Fruit fly (Drosophila melanogaster) whole organism: ENCODE results near the gene CG32428.

Source experiments
- CG8478 ChIP-seq: fragments of >200 bp; optimal IDR thresholded peaks from 2 replicates; lab custom pipeline; 2018; ENCODE audit warnings: inconsistent platforms
- Dll ChIP-seq: fragments of >200 bp; optimal IDR thresholded peaks from 2 replicates; lab custom pipeline; 2017
- EcR ChIP-seq, 2 experiments: fragments of >200 bp; optimal IDR thresholded peaks; 2 replicates each; lab custom pipeline; 2017; ENCODE audit warnings: missing biosample characterization in 2 of 2, missing genetic modification characterization in 2 of 2, missing genetic modification reagents in 2 of 2
- pan ChIP-seq: fragments of >200 bp; optimal IDR thresholded peaks from 2 replicates; lab custom pipeline; 2017
- psq ChIP-seq: fragments of >200 bp; optimal IDR thresholded peaks from 2 replicates; lab custom pipeline; 2017
- usp ChIP-seq: fragments of >200 bp; optimal IDR thresholded peaks from 2 replicates; lab custom pipeline; 2017; ENCODE audit warnings: missing biosample characterization, missing genetic modification characterization, mixed read lengths

Gene CG32428

dm6 chr3L:20464677-20465076 lies 8.8 kb downstream of the CG32428 start, which contains the start of gene atk:
Gene atk (minus strand): TSS chr3L:20464862.
- TF ChIP-seq usp (no peak), Dll (lab: Kevin White, UChicago) (no peak), CG8478 (lab: Kevin White, UChicago) (no peak), EcR (GFP tag; optimal IDR thresholded peaks at IDR 0.05; lab: Kevin White, UChicago) (no peak), pan (no peak), psq (lab: Kevin White, UChicago) (no peak)

dm6 chr3L:20462391-20462790 lies 11.1 kb downstream of the CG32428 start:
- TF ChIP-seq psq (lab: Kevin White, UChicago) = no peak
- TF ChIP-seq usp = no peak
- no peak for TF ChIP-seq EcR (GFP tag; optimal IDR thresholded peaks at IDR 0.05; lab: Kevin White, UChicago)
- no peak for TF ChIP-seq CG8478 (lab: Kevin White, UChicago)
- TF ChIP-seq Dll (lab: Kevin White, UChicago) = no peak
- no peak for TF ChIP-seq pan

dm6 chr3L:20460383-20460782 lies 13.1 kb downstream of the CG32428 start, which contains the start of gene mag:
Gene mag (plus strand): TSS chr3L:20460683.
- no peak for TF ChIP-seq psq (lab: Kevin White, UChicago)

- no peak for TF ChIP-seq CG8478 (lab: Kevin White, UChicago)
- TF ChIP-seq EcR (GFP tag; optimal IDR thresholded peaks at IDR 0.05; lab: Kevin White, UChicago) = no peak
These were observed 20.5 kb downstream of the CG32428 start, which contains the start of gene CG5199 for dm6 chr3L:20452813-20453682. Gene CG5199 (minus strand): TSS chr3L:20452864.

dm6 chr3L:20448773-20449172 lies 24.8 kb downstream of the CG32428 start:
- TF ChIP-seq EcR (GFP tag; optimal IDR thresholded peaks at IDR 0.05; lab: Kevin White, UChicago) (no peak), usp (no peak), pan (no peak), CG8478 (lab: Kevin White, UChicago) (no peak), Dll (lab: Kevin White, UChicago) (no peak), psq (lab: Kevin White, UChicago) (no peak)

- no peak for TF ChIP-seq EcR (GFP tag; optimal IDR thresholded peaks at IDR 0.05; lab: Kevin White, UChicago)
- TF ChIP-seq usp = no peak
- no peak for TF ChIP-seq Dll (lab: Kevin White, UChicago)
- TF ChIP-seq pan = no peak
- TF ChIP-seq CG8478 (lab: Kevin White, UChicago) = no peak
- TF ChIP-seq psq (lab: Kevin White, UChicago) = no peak
These were observed 25.6 kb downstream of the CG32428 start for dm6 chr3L:20447957-20448356.

- TF ChIP-seq CG8478 (lab: Kevin White, UChicago) (no peak), psq (lab: Kevin White, UChicago) (no peak)
These were observed 26.2 kb downstream of the CG32428 start for dm6 chr3L:20447337-20447736.

- TF ChIP-seq EcR (GFP tag; optimal IDR thresholded peaks at IDR 0.05; lab: Kevin White, UChicago) = no peak
- TF ChIP-seq CG8478 (lab: Kevin White, UChicago) = no peak
- TF ChIP-seq Dll (lab: Kevin White, UChicago) = no peak
- no peak for TF ChIP-seq psq (lab: Kevin White, UChicago)
- TF ChIP-seq pan = no peak
- TF ChIP-seq usp = no peak
These were observed 27.5 kb downstream of the CG32428 start for dm6 chr3L:20446030-20446429.

dm6 chr3L:20444815-20445519 lies 28.6 kb downstream of the CG32428 start:
- TF ChIP-seq CG8478 (lab: Kevin White, UChicago) (no peak), psq (lab: Kevin White, UChicago) (no peak), Dll (lab: Kevin White, UChicago) (no peak), pan (no peak), EcR (GFP tag; optimal IDR thresholded peaks at IDR 0.05; lab: Kevin White, UChicago) (no peak), usp (no peak)

dm6 chr3L:20442674-20443313 lies 30.7 kb downstream of the CG32428 start:
- no peak for TF ChIP-seq usp
- no peak for TF ChIP-seq pan
- no peak for TF ChIP-seq EcR (GFP tag; optimal IDR thresholded peaks at IDR 0.05; lab: Kevin White, UChicago)
- TF ChIP-seq psq (lab: Kevin White, UChicago) = no peak
- no peak for TF ChIP-seq Dll (lab: Kevin White, UChicago)
- TF ChIP-seq CG8478 (lab: Kevin White, UChicago) = no peak

- TF ChIP-seq pan (no peak), psq (lab: Kevin White, UChicago) (no peak), Dll (lab: Kevin White, UChicago) (no peak), EcR (GFP tag; optimal IDR thresholded peaks at IDR 0.05; lab: Kevin White, UChicago) (no peak), CG8478 (lab: Kevin White, UChicago) (no peak), usp (no peak)
These were observed 31.7 kb downstream of the CG32428 start, which contains the start of gene CG5910 for dm6 chr3L:20441632-20442469. Gene CG5910 (plus strand): TSS chr3L:20442419.
